Fruit fly (Drosophila melanogaster) whole organism, embryonic: ENCODE measurements around the gene NANS.

Experiments used
- Atf3 ChIP-seq: fragments of 200-800 bp; sonication (Bioruptor generic); optimal IDR thresholded peaks from 3 replicates; lab custom pipeline; 2016; ENCODE audit warnings: missing biosample characterization, missing genetic modification characterization
- CG10959 ChIP-seq: fragments of 200-800 bp; sonication (Bioruptor generic); IDR thresholded peaks from 2 replicates; pipeline ENCODE4 v1.3.6; 2022; ENCODE audit warnings: missing biosample characterization, missing genetic modification characterization
- CG12155 ChIP-seq: fragments of 200-800 bp; sonication (Bioruptor generic); optimal IDR thresholded peaks from 3 replicates; lab custom pipeline; 2016; ENCODE audit warnings: missing biosample characterization, missing genetic modification characterization
- CG13775 ChIP-seq: fragments of 200-800 bp; sonication (Bioruptor generic); optimal IDR thresholded peaks from 3 replicates; lab custom pipeline; 2017; ENCODE audit warnings: missing biosample characterization, mild to moderate bottlenecking, missing genetic modification characterization
- CG1603 ChIP-seq: fragments of 200-800 bp; sonication (Bioruptor generic); optimal IDR thresholded peaks from 2 replicates; lab custom pipeline; 2019; ENCODE audit warnings: missing biosample characterization, mild to moderate bottlenecking, missing genetic modification characterization, moderate library complexity
- CG16813 ChIP-seq: fragments of 200-800 bp; sonication (Bioruptor generic); IDR thresholded peaks from 3 replicates; pipeline ENCODE4 v1.3.6; 2022; ENCODE audit warnings: missing biosample characterization, missing genetic modification characterization; ENCODE audit not compliant: partially characterized antibody
- CG18011 ChIP-seq: fragments of 200-800 bp; sonication (Bioruptor generic); optimal IDR thresholded peaks from 2 replicates; lab custom pipeline; 2017; ENCODE audit warnings: missing biosample characterization, missing genetic modification characterization, mild to moderate bottlenecking, moderate library complexity, missing genotype
- CG2712 ChIP-seq: fragments of 200-800 bp; optimal IDR thresholded peaks from 3 replicates; lab custom pipeline; 2019; ENCODE audit warnings: missing biosample characterization, mild to moderate bottlenecking, missing genetic modification characterization, moderate library complexity
- CG3065 ChIP-seq: fragments of 200-800 bp; sonication (Bioruptor generic); optimal IDR thresholded peaks from 2 replicates; lab custom pipeline; 2016; ENCODE audit warnings: missing biosample characterization, missing genetic modification characterization
- CG32772 ChIP-seq: fragments of 200-800 bp; sonication (Bioruptor generic); IDR thresholded peaks from 2 replicates; pipeline ENCODE4 v1.3.6; 2022; ENCODE audit warnings: missing biosample characterization, missing genetic modification characterization
- CG3407 ChIP-seq: fragments of 200-800 bp; sonication (Bioruptor generic); optimal IDR thresholded peaks from 2 replicates; lab custom pipeline; 2018; ENCODE audit warnings: missing biosample characterization, mild to moderate bottlenecking, missing genetic modification characterization
- CG6854 ChIP-seq: fragments of 200-800 bp; sonication (Bioruptor generic); optimal IDR thresholded peaks from 3 replicates; lab custom pipeline; 2017; ENCODE audit warnings: missing biosample characterization, mild to moderate bottlenecking, missing genetic modification characterization
- CG7786 ChIP-seq: fragments of 200-800 bp; sonication (Bioruptor generic); optimal IDR thresholded peaks from 2 replicates; lab custom pipeline; 2016; ENCODE audit warnings: missing biosample characterization, missing genetic modification characterization
- CG7963 ChIP-seq: fragments of 200-800 bp; sonication (Bioruptor generic); IDR thresholded peaks from 3 replicates; pipeline ENCODE4 v1.3.6; 2022; ENCODE audit warnings: missing biosample characterization, missing genetic modification characterization; ENCODE audit not compliant: partially characterized antibody
- CG7987 ChIP-seq: fragments of 200-800 bp; sonication (Bioruptor generic); optimal IDR thresholded peaks from 2 replicates; lab custom pipeline; 2018; ENCODE audit warnings: missing biosample characterization, mild to moderate bottlenecking, missing genetic modification characterization, moderate library complexity
- CG8281 ChIP-seq: fragments of 200-800 bp; sonication (Bioruptor generic); optimal IDR thresholded peaks from 2 replicates; lab custom pipeline; 2018; ENCODE audit warnings: missing biosample characterization, mild to moderate bottlenecking, missing genetic modification characterization, moderate library complexity
- D ChIP-seq, 2 experiments: fragments of 200-800 bp in 1 of 2; fragments of >200 bp in 1 of 2; sonication (Bioruptor generic) in 1 of 2; optimal IDR thresholded peaks; 2 replicates in 1 of 2; 3 replicates in 1 of 2; lab custom pipeline; 2017; ENCODE audit warnings: mild to moderate bottlenecking in 1 of 2, missing biosample characterization in 1 of 2, missing genetic modification characterization in 1 of 2, missing genetic modification reagents in 1 of 2
- Deaf1 ChIP-seq: fragments of 200-800 bp; optimal IDR thresholded peaks from 3 replicates; lab custom pipeline; 2019; ENCODE audit warnings: missing biosample characterization, mild to moderate bottlenecking, missing genetic modification characterization, moderate library complexity
- Dip2 ChIP-seq: fragments of 200-800 bp; sonication (Bioruptor generic); IDR thresholded peaks from 2 replicates; pipeline ENCODE4 v1.3.6; 2022; ENCODE audit warnings: missing biosample characterization, missing genetic modification characterization
- Doc3 ChIP-seq: fragments of 200-800 bp; sonication (Bioruptor generic); IDR thresholded peaks from 3 replicates; pipeline ENCODE4 v1.3.6; 2022; ENCODE audit warnings: missing biosample characterization, missing genetic modification characterization; ENCODE audit not compliant: partially characterized antibody
- E2f1 ChIP-seq: fragments of 200-800 bp; sonication (Bioruptor generic); IDR thresholded peaks from 2 replicates; pipeline ENCODE4 v1.3.6; 2022; ENCODE audit warnings: missing biosample characterization, missing genetic modification characterization
- Hr3 ChIP-seq: fragments of 200-800 bp; sonication (Bioruptor generic); optimal IDR thresholded peaks from 3 replicates; lab custom pipeline; 2016; ENCODE audit warnings: missing biosample characterization, missing genetic modification characterization
- Lim3 ChIP-seq: fragments of 200-800 bp; sonication (Bioruptor generic); IDR thresholded peaks from 2 replicates; pipeline ENCODE4 v1.3.6; 2022; ENCODE audit warnings: missing biosample characterization, missing genetic modification characterization
- Med ChIP-seq: fragments of 200-800 bp; sonication (Bioruptor generic); peaks from one replicate; lab custom pipeline; 2016; ENCODE audit warnings: missing biosample characterization, missing genetic modification characterization, mild to moderate bottlenecking, inconsistent platforms, moderate library complexity
- Myb ChIP-seq: fragments of 200-800 bp; sonication (Bioruptor generic); optimal IDR thresholded peaks from 2 replicates; lab custom pipeline; 2016; ENCODE audit warnings: missing biosample characterization, missing genetic modification characterization
- Xrp1 ChIP-seq: fragments of 200-800 bp; sonication (Bioruptor generic); IDR thresholded peaks from 2 replicates; pipeline ENCODE4 v1.3.6; 2022; ENCODE audit warnings: missing biosample characterization, missing genetic modification characterization
- ac ChIP-seq: fragments of 200-800 bp; sonication (Bioruptor generic); optimal IDR thresholded peaks from 3 replicates; lab custom pipeline; 2017; ENCODE audit warnings: missing biosample characterization, mild to moderate bottlenecking, missing genetic modification characterization
- bigmax ChIP-seq: fragments of 200-800 bp; sonication (Bioruptor generic); optimal IDR thresholded peaks from 2 replicates; lab custom pipeline; 2018; ENCODE audit warnings: missing biosample characterization, mild to moderate bottlenecking, missing genetic modification characterization
- bsh ChIP-seq, 2 experiments: fragments of 200-800 bp; sonication (Bioruptor generic); optimal IDR thresholded peaks; 2 replicates each; lab custom pipeline; 2017 to 2018; ENCODE audit warnings: mild to moderate bottlenecking in 2 of 2, missing biosample characterization in 2 of 2, missing genetic modification characterization in 2 of 2, moderate library complexity in 1 of 2
- cas ChIP-seq: fragments of 200-800 bp; sonication (Bioruptor generic); IDR thresholded peaks from 2 replicates; pipeline ENCODE4 v1.3.6; 2022; ENCODE audit warnings: missing biosample characterization, missing genetic modification characterization
- ci ChIP-seq: fragments of 200-800 bp; sonication (Bioruptor generic); IDR thresholded peaks from 3 replicates; pipeline ENCODE4 v1.3.6; 2022; ENCODE audit warnings: missing biosample characterization, missing genetic modification characterization
- da ChIP-seq: fragments of 200-800 bp; sonication (Bioruptor generic); optimal IDR thresholded peaks from 2 replicates; lab custom pipeline; 2016; ENCODE audit warnings: missing biosample characterization, missing genetic modification characterization
- emc ChIP-seq: fragments of 200-800 bp; sonication (Bioruptor generic); optimal IDR thresholded peaks from 2 replicates; lab custom pipeline; 2016; ENCODE audit warnings: missing biosample characterization, missing genetic modification characterization
- gsb ChIP-seq: fragments of 200-800 bp; sonication (Bioruptor generic); IDR thresholded peaks from 2 replicates; pipeline ENCODE4 v1.3.6; 2022; ENCODE audit warnings: missing biosample characterization, missing genetic modification characterization
- gt ChIP-seq: fragments of 200-800 bp; sonication (Bioruptor generic); IDR thresholded peaks from 2 replicates; pipeline ENCODE4 v1.3.6; 2022; ENCODE audit warnings: missing biosample characterization, missing genetic modification characterization
- her ChIP-seq: fragments of 200-800 bp; sonication (Bioruptor generic); optimal IDR thresholded peaks from 2 replicates; lab custom pipeline; 2016; ENCODE audit warnings: missing biosample characterization, missing genetic modification characterization
- lola ChIP-seq, 3 experiments: fragments of >200 bp in 2 of 3; fragments of 200-800 bp in 1 of 3; sonication (Bioruptor generic) in 1 of 3; optimal IDR thresholded peaks; 2 replicates each; lab custom pipeline; 2017 to 2019; ENCODE audit warnings: missing biosample characterization in 3 of 3, missing genetic modification characterization in 3 of 3, mild to moderate bottlenecking in 1 of 3, moderate library complexity in 1 of 3
- onecut ChIP-seq: fragments of 200-800 bp; sonication (Bioruptor generic); IDR thresholded peaks from 2 replicates; pipeline ENCODE4 v1.3.6; 2022; ENCODE audit warnings: missing biosample characterization, missing genetic modification characterization
- sens ChIP-seq: fragments of 200-800 bp; sonication (Bioruptor generic); peaks from one replicate; lab custom pipeline; 2016; ENCODE audit warnings: missing biosample characterization, missing genetic modification characterization
- sima ChIP-seq: fragments of 200-800 bp; sonication (Bioruptor generic); optimal IDR thresholded peaks from 2 replicates; lab custom pipeline; 2016; ENCODE audit warnings: missing biosample characterization, missing genetic modification characterization
- sna ChIP-seq: fragments of 200-800 bp; sonication (Bioruptor generic); IDR thresholded peaks from 2 replicates; pipeline ENCODE4 v1.3.6; 2022; ENCODE audit warnings: missing biosample characterization, missing genetic modification characterization; ENCODE audit not compliant: partially characterized antibody
- so ChIP-seq: fragments of 200-800 bp; sonication (Bioruptor generic); IDR thresholded peaks from 3 replicates; pipeline ENCODE4 v1.3.6; 2022; ENCODE audit warnings: missing biosample characterization, missing genetic modification characterization
- unpg ChIP-seq: fragments of 200-800 bp; sonication (Bioruptor generic); optimal IDR thresholded peaks from 3 replicates; lab custom pipeline; 2018; ENCODE audit warnings: missing biosample characterization, mild to moderate bottlenecking, missing genetic modification characterization, moderate library complexity
- yki ChIP-seq: fragments of >200 bp; optimal IDR thresholded peaks from 3 replicates; lab custom pipeline; 2018
- zf30C ChIP-seq: fragments of 200-800 bp; sonication (Bioruptor generic); optimal IDR thresholded peaks from 3 replicates; lab custom pipeline; 2018; ENCODE audit warnings: missing biosample characterization, mild to moderate bottlenecking, missing genetic modification characterization

Gene NANS

dm6 chr3R:12451376-12451775 lies 25.0 kb downstream of the NANS start (continued):
- TF ChIP-seq Dip2 (GFP tag; lab: Robert Waterston, UW) (no peak), cas (no peak), CG10959 (GFP tag; lab: Robert Waterston, UW) (no peak), E2f1 (GFP tag; lab: Robert Waterston, UW) (no peak), zf30C (GFP tag; lab: Kevin White, UChicago) (no peak), Deaf1 (tag; lab: Kevin White, UChicago) (no peak), Xrp1 (GFP tag; lab: Robert Waterston, UW) (peak; percentile 45), Hr3 (peak; percentile 18), CG1603 (tag; lab: Kevin White, UChicago) (peak; percentile 51), sima (GFP tag; lab: Kevin White, UChicago) (no peak), CG7786 (no peak), CG13775 (GFP tag; lab: Kevin White, UChicago) (no peak), Doc3 (GFP tag; lab: Robert Waterston, UW) (no peak), Med (peak; percentile 80), Atf3 (no peak), sens (GFP tag; lab: Kevin White, UChicago) (peak; percentile 77), Myb (no peak), CG16813 (GFP tag; lab: Robert Waterston, UW) (no peak), CG12155 (no peak), unpg (peak; percentile 52), emc (GFP tag; lab: Kevin White, UChicago) (no peak), ac (GFP tag; lab: Kevin White, UChicago) (no peak), gt (GFP tag; lab: Robert Waterston, UW) (no peak), bigmax (no peak), bsh (GFP tag; optimal IDR thresholded peaks at IDR 0.05; lab: Kevin White, UChicago) (peak in 1 of 2 experiments; percentile 38), CG18011 (GFP tag; lab: Kevin White, UChicago) (no peak), lola (GFP tag; optimal IDR thresholded peaks at IDR 0.05; lab: Kevin White, UChicago) (no peak), D (optimal IDR thresholded peaks at IDR 0.05; lab: Kevin White, UChicago) (no peak), D (GFP tag; optimal IDR thresholded peaks at IDR 0.05; lab: Kevin White, UChicago) (no peak), gsb (GFP tag; lab: Robert Waterston, UW) (0 out of 2 replicates have a peak, but pooled peaks have one; percentile 6), her (GFP tag; lab: Kevin White, UChicago) (no peak), CG8281 (tag; lab: Kevin White, UChicago) (no peak), CG32772 (GFP tag; lab: Robert Waterston, UW) (0 out of 2 replicates have a peak, but pooled peaks have one; percentile 29), da (GFP tag; lab: Kevin White, UChicago) (no peak), Lim3 (no peak), CG7963 (no peak), yki (no peak), sna (no peak), CG2712 (tag; lab: Kevin White, UChicago) (peak; percentile 29), CG3407 (no peak), CG3065 (GFP tag; lab: Kevin White, UChicago) (no peak), onecut (peak; percentile 48), so (GFP tag; lab: Robert Waterston, UW) (no peak), ci (GFP tag; lab: Robert Waterston, UW) (peak; percentile 58; the same call in 2 of the 3 replicates), CG7987 (GFP tag; lab: Kevin White, UChicago) (no peak), CG6854 (GFP tag; lab: Kevin White, UChicago) (no peak)
